Worm (Caenorhabditis elegans) whole organism, L2 larva: ENCODE data around the gene srgp-1.

Experiments used
- C34F6.9 ChIP-seq: fragments of 150-350 bp; optimal IDR thresholded peaks from 2 replicates; lab custom pipeline; 2014; ENCODE audit warnings: missing biosample characterization, missing genetic modification characterization
- R02D3.7 ChIP-seq: fragments of 150-350 bp; optimal IDR thresholded peaks from 2 replicates; lab custom pipeline; 2014; ENCODE audit warnings: missing biosample characterization, missing genetic modification characterization
- Y55F3AM.14 ChIP-seq: fragments of 200-800 bp; sonication (Bioruptor generic); optimal IDR thresholded peaks from 2 replicates; lab custom pipeline; 2018; ENCODE audit warnings: mild to moderate bottlenecking, missing genetic modification characterization, missing compliant biosample characterization
- ZK546.5 ChIP-seq: sonication (generic microtip); optimal IDR thresholded peaks from 2 replicates; lab custom pipeline; 2017; ENCODE audit warnings: missing biosample characterization, missing genetic modification characterization
- alr-1 ChIP-seq: fragments of 150-350 bp; optimal IDR thresholded peaks from 2 replicates; lab custom pipeline; 2014; ENCODE audit warnings: missing biosample characterization, missing genetic modification characterization
- aly-2 ChIP-seq: fragments of 150-350 bp; optimal IDR thresholded peaks from 2 replicates; lab custom pipeline; 2014; ENCODE audit warnings: missing biosample characterization, missing genetic modification characterization
- ama-1 ChIP-seq: fragments of 150-350 bp; optimal IDR thresholded peaks from 2 replicates; lab custom pipeline; 2018; ENCODE audit warnings: inconsistent platforms
- crh-2 ChIP-seq: sonication (generic microtip); optimal IDR thresholded peaks from 2 replicates; lab custom pipeline; 2017; ENCODE audit warnings: missing biosample characterization, missing genetic modification characterization
- egl-27 ChIP-seq: sonication (generic microtip); optimal IDR thresholded peaks from 3 replicates; lab custom pipeline; 2017; ENCODE audit warnings: missing biosample characterization, missing genetic modification reagents, missing genetic modification characterization
- elt-1 ChIP-seq: fragments of 150-350 bp; optimal IDR thresholded peaks from 2 replicates; lab custom pipeline; 2014; ENCODE audit warnings: missing biosample characterization, missing genetic modification characterization
- elt-3 ChIP-seq: sonication (generic microtip); optimal IDR thresholded peaks from 2 replicates; lab custom pipeline; 2017; ENCODE audit warnings: missing biosample characterization, missing genetic modification characterization
- gmeb-1 ChIP-seq: fragments of 150-350 bp; optimal IDR thresholded peaks from 2 replicates; lab custom pipeline; 2014; ENCODE audit warnings: missing biosample characterization, missing genetic modification characterization
- lin-11 ChIP-seq: fragments of 150-350 bp; sonication (generic microtip); optimal IDR thresholded peaks from 2 replicates; lab custom pipeline; 2014; ENCODE audit warnings: missing biosample characterization, missing genetic modification characterization, inconsistent platforms, mixed read lengths
- lin-13 ChIP-seq: fragments of 150-350 bp; optimal IDR thresholded peaks from 2 replicates; lab custom pipeline; 2014; ENCODE audit warnings: missing biosample characterization, missing genetic modification reagents, missing genetic modification characterization
- lin-39 ChIP-seq: fragments of 150-350 bp; optimal IDR thresholded peaks from 2 replicates; lab custom pipeline; 2014; ENCODE audit warnings: missing biosample characterization, missing genetic modification reagents, missing genetic modification characterization
- lsy-2 ChIP-seq, 2 experiments: fragments of 150-350 bp in 1 of 2; sonication (generic microtip) in 1 of 2; optimal IDR thresholded peaks; 2 replicates each; lab custom pipeline; 2014 to 2017; ENCODE audit warnings: missing biosample characterization in 2 of 2, missing genetic modification characterization in 2 of 2
- mab-5 ChIP-seq: fragments of 150-350 bp; optimal IDR thresholded peaks from 2 replicates; lab custom pipeline; 2014; ENCODE audit warnings: missing biosample characterization, missing genetic modification characterization
- mbf-1 ChIP-seq: sonication (generic microtip); optimal IDR thresholded peaks from 2 replicates; lab custom pipeline; 2017; ENCODE audit warnings: missing biosample characterization, missing genetic modification characterization
- mdl-1 ChIP-seq, 2 experiments: fragments of 150-350 bp in 1 of 2; sonication (generic microtip) in 1 of 2; optimal IDR thresholded peaks; 2 replicates each; lab custom pipeline; 2017; ENCODE audit warnings: missing biosample characterization in 2 of 2, missing genetic modification characterization in 2 of 2
- nhr-10 ChIP-seq: sonication (generic microtip); optimal IDR thresholded peaks from 2 replicates; lab custom pipeline; 2017; ENCODE audit warnings: missing biosample characterization, missing genetic modification characterization
- nhr-11 ChIP-seq: fragments of 150-350 bp; optimal IDR thresholded peaks from 2 replicates; lab custom pipeline; 2014; ENCODE audit warnings: missing biosample characterization, missing genetic modification characterization
- nhr-12 ChIP-seq: fragments of 150-350 bp; optimal IDR thresholded peaks from 2 replicates; lab custom pipeline; 2014; ENCODE audit warnings: missing biosample characterization, missing genetic modification characterization
- nhr-129 ChIP-seq: fragments of 150-350 bp; optimal IDR thresholded peaks from 2 replicates; lab custom pipeline; 2014; ENCODE audit warnings: missing biosample characterization, missing genetic modification characterization
- nhr-21 ChIP-seq: fragments of 150-350 bp; optimal IDR thresholded peaks from 2 replicates; lab custom pipeline; 2014; ENCODE audit warnings: missing biosample characterization, missing genetic modification characterization
- nhr-23 ChIP-seq: fragments of 150-350 bp; optimal IDR thresholded peaks from 2 replicates; lab custom pipeline; 2014; ENCODE audit warnings: missing biosample characterization, missing genetic modification reagents, missing genetic modification characterization
- nhr-237 ChIP-seq: fragments of 150-350 bp; optimal IDR thresholded peaks from 2 replicates; lab custom pipeline; 2014; ENCODE audit warnings: missing biosample characterization, missing genetic modification characterization
- nhr-25 ChIP-seq: fragments of 150-350 bp; sonication (generic microtip); optimal IDR thresholded peaks from 3 replicates; lab custom pipeline; 2014; ENCODE audit warnings: missing biosample characterization, missing genetic modification characterization
- nhr-6 ChIP-seq: fragments of 150-350 bp; optimal IDR thresholded peaks from 2 replicates; lab custom pipeline; 2014; ENCODE audit warnings: missing biosample characterization, missing genetic modification characterization
- nhr-77 ChIP-seq: fragments of 150-350 bp; optimal IDR thresholded peaks from 2 replicates; lab custom pipeline; 2014; ENCODE audit warnings: missing biosample characterization, missing genetic modification characterization
- peb-1 ChIP-seq: fragments of 150-350 bp; optimal IDR thresholded peaks from 2 replicates; lab custom pipeline; 2014; ENCODE audit warnings: missing biosample characterization, missing genetic modification characterization
- sem-4 ChIP-seq: fragments of 150-350 bp; optimal IDR thresholded peaks from 2 replicates; lab custom pipeline; 2014; ENCODE audit warnings: missing biosample characterization, missing genetic modification reagents, missing genetic modification characterization
- skn-1 ChIP-seq: sonication (generic microtip); optimal IDR thresholded peaks from 2 replicates; lab custom pipeline; 2017; ENCODE audit warnings: missing biosample characterization, missing genetic modification characterization
- sma-3 ChIP-seq: sonication (generic microtip); optimal IDR thresholded peaks from 2 replicates; lab custom pipeline; 2016; ENCODE audit warnings: missing genetic modification reagents, missing genetic modification characterization, missing compliant biosample characterization
- sma-9 ChIP-seq, 2 experiments: fragments of 150-350 bp in 1 of 2; sonication (generic microtip) in 1 of 2; optimal IDR thresholded peaks; 2 replicates each; lab custom pipeline; 2014 to 2016; ENCODE audit warnings: missing genetic modification characterization in 2 of 2, mild to moderate bottlenecking in 1 of 2, missing biosample characterization in 1 of 2, missing compliant biosample characterization in 1 of 2, missing genetic modification reagents in 1 of 2, moderate library complexity in 1 of 2
- snpc-4 ChIP-seq: fragments of 150-350 bp; optimal IDR thresholded peaks from 2 replicates; lab custom pipeline; 2014; ENCODE audit warnings: missing biosample characterization, missing genetic modification characterization
- unc-39 ChIP-seq: fragments of 150-350 bp; optimal IDR thresholded peaks from 2 replicates; lab custom pipeline; 2014; ENCODE audit warnings: missing biosample characterization, missing genetic modification characterization
- unc-55 ChIP-seq: fragments of 150-350 bp; sonication (generic microtip); optimal IDR thresholded peaks from 3 replicates; lab custom pipeline; 2014; ENCODE audit warnings: missing biosample characterization, missing genetic modification reagents, missing genetic modification characterization
- unc-62 ChIP-seq: fragments of 150-350 bp; optimal IDR thresholded peaks from 2 replicates; lab custom pipeline; 2014; ENCODE audit warnings: missing biosample characterization, missing genetic modification reagents, missing genetic modification characterization
- zag-1 ChIP-seq: fragments of 150-350 bp; optimal IDR thresholded peaks from 2 replicates; lab custom pipeline; 2014; ENCODE audit warnings: missing biosample characterization, missing genetic modification characterization
- ztf-1 ChIP-seq: fragments of 200-800 bp; sonication (Bioruptor generic); conservative IDR thresholded peaks from 2 replicates; pipeline ENCODE4 v1.3.6; 2022; ENCODE audit warnings: missing genetic modification characterization, missing compliant biosample characterization
- ztf-11 ChIP-seq: sonication (generic microtip); optimal IDR thresholded peaks from 2 replicates; lab custom pipeline; 2017; ENCODE audit warnings: missing biosample characterization, missing genetic modification characterization
- ztf-4 ChIP-seq: fragments of 150-350 bp; optimal IDR thresholded peaks from 2 replicates; lab custom pipeline; 2014; ENCODE audit warnings: missing biosample characterization, missing genetic modification characterization

The srgp-1 gene

ce11 chrIV:11566146-11566545 is 4.2 kb upstream of the srgp-1 start, which contains the start of gene sec-24.1 (continued):
- TF ChIP-seq ztf-1 (no peak), ZK546.5 (tag; lab: Kevin White, UChicago) (peak; percentile 75), snpc-4 (tag; lab: Kevin White, UChicago) (peak; percentile 63), nhr-6 (tag; lab: Kevin White, UChicago) (peak; percentile 69), mbf-1 (tag; lab: Kevin White, UChicago) (no peak), zag-1 (tag; lab: Kevin White, UChicago) (no peak), skn-1 (no peak), nhr-77 (tag; lab: Kevin White, UChicago) (no peak), lin-13 (GFP tag; lab: Kevin White, UChicago) (peak; percentile 87), sma-9 (GFP tag; optimal IDR thresholded peaks at IDR 0.05; lab: Kevin White, UChicago) (peak; percentile 94), sma-9 (tag; optimal IDR thresholded peaks at IDR 0.05; lab: Kevin White, UChicago) (no peak), aly-2 (tag; lab: Kevin White, UChicago) (no peak), nhr-12 (tag; lab: Kevin White, UChicago) (no peak), unc-62 (peak; percentile 39), lin-11 (peak; percentile 86), nhr-11 (tag; lab: Kevin White, UChicago) (no peak), mdl-1 (tag; optimal IDR thresholded peaks at IDR 0.05; lab: Kevin White, UChicago) (peak; percentile 57 to 68), gmeb-1 (tag; lab: Kevin White, UChicago) (peak; percentile 96), nhr-23 (no peak)
- TF ChIP-seq, all 48 proteins: peak for 28

ce11 chrIV:11568249-11568940 is 1.9 kb upstream of the srgp-1 start:
- TF ChIP-seq sem-4 (tag; lab: Kevin White, UChicago) = no peak
- no peak for TF ChIP-seq nhr-11 (tag; lab: Kevin White, UChicago)
- no peak for TF ChIP-seq unc-62
- no peak for TF ChIP-seq sma-9 (GFP tag; optimal IDR thresholded peaks at IDR 0.05; lab: Kevin White, UChicago)
- no peak for TF ChIP-seq sma-9 (tag; optimal IDR thresholded peaks at IDR 0.05; lab: Kevin White, UChicago)
- TF ChIP-seq C34F6.9 = no peak
- no peak for TF ChIP-seq nhr-21 (tag; lab: Kevin White, UChicago)
- no peak for TF ChIP-seq ztf-1
- no peak for TF ChIP-seq zag-1 (tag; lab: Kevin White, UChicago)
- no peak for TF ChIP-seq ztf-4 (tag; lab: Kevin White, UChicago)
- no peak for TF ChIP-seq snpc-4 (tag; lab: Kevin White, UChicago)
- no peak for TF ChIP-seq nhr-6 (tag; lab: Kevin White, UChicago)
- TF ChIP-seq mdl-1 (tag; optimal IDR thresholded peaks at IDR 0.05; lab: Kevin White, UChicago) = no peak
- TF ChIP-seq alr-1 (tag; lab: Kevin White, UChicago) = no peak
- no peak for TF ChIP-seq unc-39 (tag; lab: Kevin White, UChicago)
- no peak for TF ChIP-seq lin-13 (GFP tag; lab: Kevin White, UChicago)
- TF ChIP-seq peb-1 (tag; lab: Kevin White, UChicago) = no peak
- TF ChIP-seq elt-1 (tag; lab: Kevin White, UChicago) = no peak
- no peak for TF ChIP-seq lsy-2 (tag; optimal IDR thresholded peaks at IDR 0.05; lab: Kevin White, UChicago)
- TF ChIP-seq, all 48 proteins: peak for 0

ce11 chrIV:11569795-11570194 is 505 bp upstream of the srgp-1 start:
- TF ChIP-seq elt-1 (tag; lab: Kevin White, UChicago) = no peak
- no peak for TF ChIP-seq unc-55 (GFP tag; lab: Kevin White, UChicago)
- no peak for TF ChIP-seq nhr-237 (tag; lab: Kevin White, UChicago)
- no peak for TF ChIP-seq lin-13 (GFP tag; lab: Kevin White, UChicago)
- TF ChIP-seq, all 48 proteins: peak for 0

ce11 chrIV:11571374-11571839 is 1.1 kb downstream of the srgp-1 start:
- TF ChIP-seq Y55F3AM.14 (GFP tag; lab: Kevin White, UChicago) (peak; percentile 24), crh-2 (no peak), ZK546.5 (tag; lab: Kevin White, UChicago) (no peak), snpc-4 (tag; lab: Kevin White, UChicago) (no peak), aly-2 (tag; lab: Kevin White, UChicago) (no peak), unc-62 (no peak), ama-1 (lab: Kevin White, UChicago) (no peak), C34F6.9 (no peak), ztf-4 (tag; lab: Kevin White, UChicago) (no peak), skn-1 (no peak), ztf-1 (no peak), sma-9 (GFP tag; optimal IDR thresholded peaks at IDR 0.05; lab: Kevin White, UChicago) (no peak), sma-9 (tag; optimal IDR thresholded peaks at IDR 0.05; lab: Kevin White, UChicago) (no peak), nhr-237 (tag; lab: Kevin White, UChicago) (no peak), elt-3 (tag; lab: Kevin White, UChicago) (no peak), ztf-11 (no peak), lin-11 (no peak), nhr-129 (tag; lab: Kevin White, UChicago) (peak; percentile 63), nhr-11 (tag; lab: Kevin White, UChicago) (no peak), peb-1 (tag; lab: Kevin White, UChicago) (no peak), lin-13 (GFP tag; lab: Kevin White, UChicago) (no peak), nhr-10 (tag; lab: Kevin White, UChicago) (no peak), mab-5 (tag; lab: Kevin White, UChicago) (no peak), unc-39 (tag; lab: Kevin White, UChicago) (no peak), R02D3.7 (no peak), lin-39 (tag; lab: Kevin White, UChicago) (no peak), nhr-23 (no peak), sma-3 (peak; percentile 27), unc-55 (GFP tag; lab: Kevin White, UChicago) (no peak), elt-1 (tag; lab: Kevin White, UChicago) (no peak), egl-27 (no peak), nhr-25 (tag; lab: Kevin White, UChicago) (peak; percentile 45)
